Fruit fly (Drosophila melanogaster) ovary, adult (tissue): ENCODE results near the gene CG33230.

Experiments
- CG17801 ChIP-seq: fragments of 200-800 bp; optimal IDR thresholded peaks from 2 replicates; lab custom pipeline; 2019; ENCODE audit warnings: missing biosample characterization, mild to moderate bottlenecking, missing genetic modification characterization, moderate library complexity; ENCODE audit not compliant: partially characterized antibody

CG33230 gene

dm6 chr3L:1664876-1665275 lies 46.7 kb downstream of the CG33230 start, which contains the start of the genes Srrm234 and CG7974:
Gene Srrm234 (minus strand): TSS chr3L:1665064.
Gene CG7974 (plus strand): TSS chr3L:1665138.
- peak; percentile 15 for TF ChIP-seq CG17801 (GFP tag; lab: Kevin White, UChicago)

- TF ChIP-seq CG17801 (GFP tag; lab: Kevin White, UChicago) = no peak
Observed at dm6 chr3L:1665544-1665943, 47.3 kb downstream of the CG33230 start.

- no peak for TF ChIP-seq CG17801 (GFP tag; lab: Kevin White, UChicago)
Observed at dm6 chr3L:1667423-1667822, 49.2 kb downstream of the CG33230 start.

dm6 chr3L:1668504-1668903 lies 50.3 kb downstream of the CG33230 start, which contains the start of gene RpL23A:
Gene RpL23A (minus strand): TSS chr3L:1668654.
- TF ChIP-seq CG17801 (GFP tag; lab: Kevin White, UChicago) = peak; percentile 87
